Fruit fly (Drosophila melanogaster) whole organism, adult: ENCODE results near the gene CG10710.
A peak's percentile ranks its signal among the peaks of the same experiment; 100 is the strongest.

Source experiments
- CG11617 ChIP-seq: fragments of 200-800 bp; sonication (Bioruptor generic); optimal IDR thresholded peaks from 2 replicates; lab custom pipeline; 2017; ENCODE audit warnings: mild to moderate bottlenecking, missing biosample characterization, missing genetic modification reagents, missing genetic modification characterization
- CG12768 ChIP-seq: fragments of 200-800 bp; sonication (Bioruptor generic); optimal IDR thresholded peaks from 2 replicates; lab custom pipeline; 2017; ENCODE audit warnings: missing biosample characterization, missing genetic modification characterization, mild to moderate bottlenecking, moderate library complexity, missing genetic modification reagents
- CG14711 ChIP-seq: fragments of 200-800 bp; sonication (Bioruptor generic); optimal IDR thresholded peaks from 2 replicates; lab custom pipeline; 2018; ENCODE audit warnings: missing biosample characterization, mild to moderate bottlenecking, missing genetic modification characterization, moderate library complexity
- CG1620 ChIP-seq: fragments of 200-800 bp; sonication (Bioruptor generic); optimal IDR thresholded peaks from 2 replicates; lab custom pipeline; 2016; ENCODE audit warnings: missing biosample characterization, missing genetic modification characterization
- CG33017 ChIP-seq: fragments of 200-800 bp; sonication (Bioruptor generic); optimal IDR thresholded peaks from 2 replicates; lab custom pipeline; 2018; ENCODE audit warnings: missing biosample characterization, mild to moderate bottlenecking, missing genetic modification characterization, moderate library complexity
- CG5204 ChIP-seq: fragments of 200-800 bp; sonication (Bioruptor generic); optimal IDR thresholded peaks from 2 replicates; lab custom pipeline; 2016; ENCODE audit warnings: missing biosample characterization, missing genetic modification characterization
- CG7045 ChIP-seq: fragments of 200-800 bp; sonication (Bioruptor generic); optimal IDR thresholded peaks from 2 replicates; lab custom pipeline; 2017; ENCODE audit warnings: missing biosample characterization, mild to moderate bottlenecking, missing genetic modification characterization
- CG7101 ChIP-seq: fragments of 200-800 bp; sonication (Bioruptor generic); optimal IDR thresholded peaks from 2 replicates; lab custom pipeline; 2018; ENCODE audit warnings: missing biosample characterization, mild to moderate bottlenecking, missing genetic modification characterization, moderate library complexity
- Clk ChIP-seq: fragments of 200-800 bp; sonication (Bioruptor generic); optimal IDR thresholded peaks from 2 replicates; lab custom pipeline; 2017; ENCODE audit warnings: missing biosample characterization, missing genetic modification characterization
- Crg-1 ChIP-seq: fragments of 200-800 bp; sonication (Bioruptor generic); optimal IDR thresholded peaks from 2 replicates; lab custom pipeline; 2016; ENCODE audit warnings: missing biosample characterization, missing genetic modification characterization
- Hr96 ChIP-seq: fragments of 200-800 bp; sonication (Bioruptor generic); optimal IDR thresholded peaks from 2 replicates; lab custom pipeline; 2016; ENCODE audit warnings: missing biosample characterization, missing genetic modification characterization
- Mnt ChIP-seq: fragments of 200-800 bp; sonication (Bioruptor generic); optimal IDR thresholded peaks from 2 replicates; lab custom pipeline; 2016; ENCODE audit warnings: missing biosample characterization, mild to moderate bottlenecking, missing genetic modification characterization
- bab1 ChIP-seq: fragments of 200-800 bp; sonication (Bioruptor generic); optimal IDR thresholded peaks from 3 replicates; lab custom pipeline; 2019; ENCODE audit warnings: missing biosample characterization, mild to moderate bottlenecking, missing genetic modification characterization, moderate library complexity
- cic ChIP-seq: fragments of 200-800 bp; sonication (Bioruptor generic); optimal IDR thresholded peaks from 2 replicates; lab custom pipeline; 2017; ENCODE audit warnings: missing biosample characterization, mild to moderate bottlenecking, missing genetic modification characterization, moderate library complexity
- cnc ChIP-seq, 2 experiments: fragments of >200 bp; optimal IDR thresholded peaks; 2 replicates each; lab custom pipeline; 2017
- kay ChIP-seq: fragments of 200-800 bp; sonication (Bioruptor generic); peaks from one replicate; lab custom pipeline; 2016; ENCODE audit warnings: missing biosample characterization, missing genetic modification characterization, borderline replicate concordance
- ovo ChIP-seq: fragments of 200-800 bp; sonication (Bioruptor generic); optimal IDR thresholded peaks from 2 replicates; lab custom pipeline; 2016; ENCODE audit warnings: missing biosample characterization, missing genetic modification characterization
- pad ChIP-seq: fragments of 200-800 bp; sonication (Bioruptor generic); optimal IDR thresholded peaks from 3 replicates; lab custom pipeline; 2017; ENCODE audit warnings: missing biosample characterization, missing genetic modification characterization, mild to moderate bottlenecking, moderate library complexity, missing genetic modification reagents
- tj ChIP-seq: fragments of 200-800 bp; sonication (Bioruptor generic); optimal IDR thresholded peaks from 3 replicates; lab custom pipeline; 2017; ENCODE audit warnings: missing biosample characterization, mild to moderate bottlenecking, missing genetic modification characterization, moderate library complexity
- toe ChIP-seq: fragments of 200-800 bp; sonication (Bioruptor generic); optimal IDR thresholded peaks from 2 replicates; lab custom pipeline; 2016; ENCODE audit warnings: missing biosample characterization, missing genetic modification characterization

CG10710 gene

dm6 chr3L:13519555-13520284 is at the start of gene CG10710:
Gene CG10710 (minus strand): TSS chr3L:13519605.
- TF ChIP-seq ovo (GFP tag; lab: Kevin White, UChicago) (no peak), CG12768 (no peak), CG7101 (tag; lab: Kevin White, UChicago) (no peak), Mnt (GFP tag; lab: Kevin White, UChicago) (no peak), CG33017 (tag; lab: Kevin White, UChicago) (no peak), tj (GFP tag; lab: Kevin White, UChicago) (no peak), CG1620 (GFP tag; lab: Kevin White, UChicago) (no peak), CG14711 (tag; lab: Kevin White, UChicago) (no peak), CG11617 (no peak), toe (GFP tag; lab: Kevin White, UChicago) (no peak), cnc (optimal IDR thresholded peaks at IDR 0.05; lab: Kevin White, UChicago) (no peak), Crg-1 (GFP tag; lab: Kevin White, UChicago) (no peak), Clk (GFP tag; lab: Kevin White, UChicago) (no peak), CG5204 (GFP tag; lab: Kevin White, UChicago) (no peak), bab1 (no peak), CG7045 (GFP tag; lab: Kevin White, UChicago) (no peak), cic (GFP tag; lab: Kevin White, UChicago) (no peak)

- peak; percentile 49 for TF ChIP-seq Clk (GFP tag; lab: Kevin White, UChicago)
- TF ChIP-seq toe (GFP tag; lab: Kevin White, UChicago): peak; percentile 94
- TF ChIP-seq CG5204 (GFP tag; lab: Kevin White, UChicago): peak; percentile 91
- peak; percentile 92 for TF ChIP-seq Hr96 (GFP tag; lab: Kevin White, UChicago)
- peak; percentile 52 for TF ChIP-seq pad (GFP tag; lab: Kevin White, UChicago)
- TF ChIP-seq CG7101 (tag; lab: Kevin White, UChicago): peak; percentile 85
- TF ChIP-seq Mnt (GFP tag; lab: Kevin White, UChicago): peak; percentile 71
- TF ChIP-seq CG7045 (GFP tag; lab: Kevin White, UChicago): peak; percentile 80
- peak; percentile 71 for TF ChIP-seq ovo (GFP tag; lab: Kevin White, UChicago)
- peak; percentile 73 for TF ChIP-seq bab1
- no peak for TF ChIP-seq cnc (optimal IDR thresholded peaks at IDR 0.05; lab: Kevin White, UChicago)
- peak; percentile 78 for TF ChIP-seq CG14711 (tag; lab: Kevin White, UChicago)
- TF ChIP-seq kay: no peak
- peak; percentile 83 for TF ChIP-seq Crg-1 (GFP tag; lab: Kevin White, UChicago)
- TF ChIP-seq cic (GFP tag; lab: Kevin White, UChicago): no peak
- peak; percentile 75 for TF ChIP-seq CG11617
- TF ChIP-seq CG12768: peak; percentile 78
- peak; percentile 88 for TF ChIP-seq CG1620 (GFP tag; lab: Kevin White, UChicago)
- TF ChIP-seq CG33017 (tag; lab: Kevin White, UChicago): peak; percentile 74
- TF ChIP-seq tj (GFP tag; lab: Kevin White, UChicago): no peak
These were observed 6.3 kb downstream of the CG10710 start, which contains the start of the genes Vps36 and Liprin-beta for dm6 chr3L:13513112-13513538. Gene Vps36 (minus strand): TSS chr3L:13513112. Gene Liprin-beta (plus strand): TSS chr3L:13513254.

DNA sequence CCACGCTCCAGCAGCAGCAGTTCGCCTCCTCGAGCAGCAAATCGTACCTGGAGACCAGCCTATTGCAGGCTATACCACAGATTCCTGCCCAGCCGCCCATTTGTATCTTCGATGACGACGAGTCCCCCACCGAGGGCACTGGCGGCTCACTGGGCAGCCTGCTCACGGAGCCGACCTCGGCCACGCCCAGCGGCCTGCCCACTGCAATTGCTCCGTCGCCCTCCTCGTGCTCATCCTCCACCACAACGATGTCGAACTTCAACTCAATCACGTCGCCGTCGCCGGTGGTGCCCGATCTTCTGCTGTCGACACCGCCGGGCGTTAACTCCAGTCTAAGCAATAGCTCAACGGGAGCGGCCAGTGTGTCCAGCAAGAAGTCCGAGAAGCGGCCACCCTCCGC is 15.8 kb downstream of the CG10710 start:
- TF ChIP-seq CG33017 (tag; lab: Kevin White, UChicago) (no peak), tj (GFP tag; lab: Kevin White, UChicago) (no peak), CG11617 (no peak), pad (GFP tag; lab: Kevin White, UChicago) (no peak), CG7045 (GFP tag; lab: Kevin White, UChicago) (no peak), CG14711 (tag; lab: Kevin White, UChicago) (no peak), CG12768 (no peak), Mnt (GFP tag; lab: Kevin White, UChicago) (no peak), Hr96 (GFP tag; lab: Kevin White, UChicago) (no peak), cnc (optimal IDR thresholded peaks at IDR 0.05; lab: Kevin White, UChicago) (no peak), kay (no peak), ovo (GFP tag; lab: Kevin White, UChicago) (no peak), Crg-1 (GFP tag; lab: Kevin White, UChicago) (no peak), CG1620 (GFP tag; lab: Kevin White, UChicago) (no peak), CG7101 (tag; lab: Kevin White, UChicago) (no peak)

DNA sequence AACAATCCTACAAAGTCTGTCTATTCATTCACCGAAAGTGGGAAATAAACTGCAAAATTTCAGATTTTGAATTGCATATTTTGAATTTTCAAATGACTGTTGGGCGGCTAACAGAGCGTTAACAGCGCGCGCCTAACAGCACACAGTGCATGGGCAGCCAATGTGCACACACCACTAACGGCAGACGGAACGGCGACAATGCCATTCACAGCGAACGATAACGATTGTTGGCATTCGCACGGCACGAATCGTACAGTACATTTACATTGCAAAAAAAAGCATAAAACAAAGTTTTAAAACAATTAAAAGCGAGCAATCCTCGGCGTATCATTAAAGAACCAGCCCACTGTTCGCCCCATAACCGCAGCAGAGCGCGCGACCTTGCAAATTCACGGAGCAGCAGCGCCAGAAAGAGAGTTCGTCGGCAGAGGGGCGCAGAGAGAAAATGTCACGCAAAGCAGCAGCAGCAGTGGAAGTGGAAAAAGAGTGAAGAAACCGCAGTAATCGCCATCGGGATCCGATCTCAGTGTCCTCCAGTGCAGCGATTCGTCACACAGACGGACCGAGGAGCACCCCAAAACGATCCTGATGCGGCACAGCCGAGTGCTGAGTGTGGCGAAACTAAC is 16.8 kb downstream of the CG10710 start, which contains the start of gene Spt20:
TSS of gene Spt20 (plus strand) at position 224 of the 626 bp plus-strand sequence.
- TF ChIP-seq bab1 (peak; percentile 54), CG33017 (tag; lab: Kevin White, UChicago) (no peak), cnc (optimal IDR thresholded peaks at IDR 0.05; lab: Kevin White, UChicago) (no peak), CG7045 (GFP tag; lab: Kevin White, UChicago) (no peak), CG11617 (no peak), CG7101 (tag; lab: Kevin White, UChicago) (no peak), tj (GFP tag; lab: Kevin White, UChicago) (no peak)

dm6 chr3L:13499932-13500719 is 19.3 kb downstream of the CG10710 start:
- TF ChIP-seq CG33017 (tag; lab: Kevin White, UChicago): no peak
- TF ChIP-seq CG1620 (GFP tag; lab: Kevin White, UChicago): no peak
- no peak for TF ChIP-seq CG5204 (GFP tag; lab: Kevin White, UChicago)
- TF ChIP-seq toe (GFP tag; lab: Kevin White, UChicago): no peak
- TF ChIP-seq Mnt (GFP tag; lab: Kevin White, UChicago): no peak
- TF ChIP-seq CG7045 (GFP tag; lab: Kevin White, UChicago): no peak
- no peak for TF ChIP-seq CG7101 (tag; lab: Kevin White, UChicago)
- no peak for TF ChIP-seq CG14711 (tag; lab: Kevin White, UChicago)
- TF ChIP-seq tj (GFP tag; lab: Kevin White, UChicago): no peak
- TF ChIP-seq pad (GFP tag; lab: Kevin White, UChicago): no peak
- no peak for TF ChIP-seq ovo (GFP tag; lab: Kevin White, UChicago)
- no peak for TF ChIP-seq CG11617
- TF ChIP-seq cnc (optimal IDR thresholded peaks at IDR 0.05; lab: Kevin White, UChicago): no peak
